Worm (Caenorhabditis elegans): ENCODE data around the gene Y39C12A.9.

Gene Y39C12A.9

ce11 chrIV:12268272-12269045 lies 9.4 kb upstream of the Y39C12A.9 start, which contains the start of the genes ppm-1.H and rpl-34:
Gene ppm-1.H, minus strand, starts transcription at chrIV:12268322.
Gene rpl-34, plus strand, starts transcription at chrIV:12268995.
- TF ChIP-seq hmg-11 (tag; optimal IDR thresholded peaks at IDR 0.05) (peak; percentile 31), pha-4 (tag; optimal IDR thresholded peaks at IDR 0.05) (peak; percentile 88), lin-39 (tag; optimal IDR thresholded peaks at IDR 0.05) (peak; percentile 85), egl-5 (tag; optimal IDR thresholded peaks at IDR 0.05) (peak; percentile 87), skn-1 (tag; optimal IDR thresholded peaks at IDR 0.05) (peak; percentile 21), jun-1 (tag; optimal IDR thresholded peaks at IDR 0.05) (no peak), R02D3.7 (tag; optimal IDR thresholded peaks at IDR 0.05) (peak; percentile 88), nhr-25 (tag; optimal IDR thresholded peaks at IDR 0.05) (peak; percentile 37), lin-15B (tag; optimal IDR thresholded peaks at IDR 0.05) (peak; percentile 82), nhr-23 (tag; optimal IDR thresholded peaks at IDR 0.05) (peak; percentile 27), nhr-12 (tag; optimal IDR thresholded peaks at IDR 0.05) (no peak), nhr-28 (tag; optimal IDR thresholded peaks at IDR 0.05) (no peak), pqm-1 (tag; optimal IDR thresholded peaks at IDR 0.05) (peak; percentile 11), nfya-1 (tag; optimal IDR thresholded peaks at IDR 0.05; ENCODE audit: insufficient read depth) (peak; percentile 95)

ce11 chrIV:12265877-12266276 lies 6.9 kb upstream of the Y39C12A.9 start:
- no peak for TF ChIP-seq mdl-1 (tag; optimal IDR thresholded peaks at IDR 0.05)
- no peak for TF ChIP-seq ceh-28 (tag; optimal IDR thresholded peaks at IDR 0.05)
- TF ChIP-seq lin-15B (tag; optimal IDR thresholded peaks at IDR 0.05) = no peak
- no peak for TF ChIP-seq nhr-23 (tag; optimal IDR thresholded peaks at IDR 0.05)
- no peak for TF ChIP-seq nhr-11 (tag; optimal IDR thresholded peaks at IDR 0.05)
- no peak for TF ChIP-seq zag-1 (tag; optimal IDR thresholded peaks at IDR 0.05)
- no peak for TF ChIP-seq unc-62 (GFP tag; optimal IDR thresholded peaks at IDR 0.05)
- no peak for TF ChIP-seq ztf-4 (tag; optimal IDR thresholded peaks at IDR 0.05)
- no peak for TF ChIP-seq ceh-9 (tag; optimal IDR thresholded peaks at IDR 0.05)
- TF ChIP-seq elt-3 (tag; optimal IDR thresholded peaks at IDR 0.05) = no peak
- TF ChIP-seq lin-39 (tag; optimal IDR thresholded peaks at IDR 0.05) = no peak
- no peak for TF ChIP-seq nhr-77 (tag; optimal IDR thresholded peaks at IDR 0.05)
- TF ChIP-seq nhr-237 (tag; optimal IDR thresholded peaks at IDR 0.05) = no peak
- no peak for TF ChIP-seq skn-1 (tag; optimal IDR thresholded peaks at IDR 0.05)
- TF ChIP-seq R02D3.7 (tag; optimal IDR thresholded peaks at IDR 0.05) = no peak
- TF ChIP-seq mml-1 (tag; optimal IDR thresholded peaks at IDR 0.05) = no peak
- no peak for TF ChIP-seq jun-1 (tag; optimal IDR thresholded peaks at IDR 0.05)
- no peak for TF ChIP-seq snpc-4 (tag; optimal IDR thresholded peaks at IDR 0.05)
- no peak for TF ChIP-seq fkh-2 (tag; optimal IDR thresholded peaks at IDR 0.05)

- TF ChIP-seq ztf-4 (tag; optimal IDR thresholded peaks at IDR 0.05) (no peak), fkh-2 (tag; optimal IDR thresholded peaks at IDR 0.05) (no peak), fos-1 (tag; optimal IDR thresholded peaks at IDR 0.05) (no peak), R02D3.7 (tag; optimal IDR thresholded peaks at IDR 0.05) (no peak)
These were observed 2.3 kb upstream of the Y39C12A.9 start, which contains the start of gene sre-14 for ce11 chrIV:12261353-12261752. Gene sre-14, minus strand, starts transcription at chrIV:12261453.

ce11 chrIV:12252579-12252978 lies 6.4 kb downstream of the Y39C12A.9 start, which contains the start of gene dnj-26:
Gene dnj-26, minus strand, starts transcription at chrIV:12252679.
- TF ChIP-seq R02D3.7 (tag; optimal IDR thresholded peaks at IDR 0.05) (no peak), ztf-11 (tag; optimal IDR thresholded peaks at IDR 0.05) (no peak), ceh-16 (tag; optimal IDR thresholded peaks at IDR 0.05) (no peak), ztf-4 (tag; optimal IDR thresholded peaks at IDR 0.05) (no peak), daf-12 (tag; optimal IDR thresholded peaks at IDR 0.05) (no peak), tbx-2 (tag; optimal IDR thresholded peaks at IDR 0.05) (no peak), zag-1 (tag; optimal IDR thresholded peaks at IDR 0.05) (no peak), unc-62 (GFP tag; optimal IDR thresholded peaks at IDR 0.05) (no peak), ceh-82 (tag; optimal IDR thresholded peaks at IDR 0.05) (no peak), lsy-12 (tag; optimal IDR thresholded peaks at IDR 0.05) (no peak), lin-15B (tag; optimal IDR thresholded peaks at IDR 0.05) (no peak), eor-1 (tag; optimal IDR thresholded peaks at IDR 0.05) (no peak), elt-2 (tag; optimal IDR thresholded peaks at IDR 0.05) (no peak), lin-39 (tag; optimal IDR thresholded peaks at IDR 0.05) (no peak), nhr-11 (tag; optimal IDR thresholded peaks at IDR 0.05) (no peak), fkh-10 (GFP tag; optimal IDR thresholded peaks at IDR 0.05) (no peak), skn-1 (tag; optimal IDR thresholded peaks at IDR 0.05) (no peak), snpc-4 (tag; optimal IDR thresholded peaks at IDR 0.05) (no peak)

Measured in whole organism, L3 larva.